Fruit fly (Drosophila melanogaster): ENCODE data around the gene Hmt-1.

Gene Hmt-1

dm6 chr3R:15816276-15816675 is 41.0 kb downstream of the Hmt-1 start (continued):
- TF ChIP-seq bbx (GFP tag; IDR thresholded peaks at IDR 0.05; ENCODE audit: partially characterized antibody): no peak
- TF ChIP-seq CG12744 (GFP tag; optimal IDR thresholded peaks at IDR 0.05): no peak
- TF ChIP-seq Spps (tag; optimal IDR thresholded peaks at IDR 0.05): no peak
- no peak for TF ChIP-seq CG42726 (GFP tag; IDR thresholded peaks at IDR 0.05; ENCODE audit: partially characterized antibody)
- no peak for TF ChIP-seq bab2 (GFP tag; optimal IDR thresholded peaks at IDR 0.05)
- TF ChIP-seq zf30C (GFP tag; optimal IDR thresholded peaks at IDR 0.05): no peak
- no peak for TF ChIP-seq CG31224 (GFP tag; IDR thresholded peaks at IDR 0.05)
- no peak for TF ChIP-seq mam (GFP tag; optimal IDR thresholded peaks at IDR 0.05)
- no peak for TF ChIP-seq Lpt (GFP tag; optimal IDR thresholded peaks at IDR 0.05)
- peak in 1 of 2 experiments; percentile 2 for TF ChIP-seq Pdp1 (GFP tag; optimal IDR thresholded peaks at IDR 0.05)
- no peak for TF ChIP-seq psq (GFP tag; optimal IDR thresholded peaks at IDR 0.05)
- no peak for TF ChIP-seq Mad (GFP tag; optimal IDR thresholded peaks at IDR 0.05)
- no peak for TF ChIP-seq cwo (GFP tag; optimal IDR thresholded peaks at IDR 0.05)
- no peak for TF ChIP-seq HLH3B (GFP tag; IDR thresholded peaks at IDR 0.05)
- TF ChIP-seq CG12071 (GFP tag; optimal IDR thresholded peaks at IDR 0.05): no peak
- no peak for TF ChIP-seq Dip2 (GFP tag; IDR thresholded peaks at IDR 0.05)
- TF ChIP-seq gro (GFP tag; optimal IDR thresholded peaks at IDR 0.05): no peak
- TF ChIP-seq stwl (tag; optimal IDR thresholded peaks at IDR 0.05): no peak
- TF ChIP-seq CG10543 (GFP tag; optimal IDR thresholded peaks at IDR 0.05): no peak
- no peak for TF ChIP-seq CG3847 (GFP tag; IDR thresholded peaks at IDR 0.05)
- TF ChIP-seq ci (GFP tag; IDR thresholded peaks at IDR 0.05): peak; percentile 60; the same call in 1 of the 3 replicates
- TF ChIP-seq CG34376 (GFP tag; optimal IDR thresholded peaks at IDR 0.05): no peak
- TF ChIP-seq peb (GFP tag; IDR thresholded peaks at IDR 0.05): no peak
- no peak for TF ChIP-seq CG7271 (tag; optimal IDR thresholded peaks at IDR 0.05)
- no peak for TF ChIP-seq BEAF-32 (GFP tag; optimal IDR thresholded peaks at IDR 0.05)
- no peak for TF ChIP-seq croc (GFP tag; conservative IDR thresholded peaks at IDR 0.05)
- TF ChIP-seq exex (tag; optimal IDR thresholded peaks at IDR 0.05): no peak
- no peak for TF ChIP-seq CG8359 (GFP tag; optimal IDR thresholded peaks at IDR 0.05; ENCODE audit: borderline replicate concordance)
- TF ChIP-seq lilli (GFP tag; optimal IDR thresholded peaks at IDR 0.05): peak; percentile 28
- TF ChIP-seq Gug (GFP tag; IDR thresholded peaks at IDR 0.05): peak; percentile 19; the same call in 1 of the 4 replicates
- no peak for TF ChIP-seq PHDP (tag; optimal IDR thresholded peaks at IDR 0.05)
- no peak for TF ChIP-seq CG10321 (GFP tag; IDR thresholded peaks at IDR 0.05)
- TF ChIP-seq Myb (GFP tag; optimal IDR thresholded peaks at IDR 0.05): no peak
- no peak for TF ChIP-seq Dbx (GFP tag; IDR thresholded peaks at IDR 0.05)
- no peak for TF ChIP-seq tin (GFP tag; optimal IDR thresholded peaks at IDR 0.05)
- no peak for TF ChIP-seq Fer2 (tag; optimal IDR thresholded peaks at IDR 0.05)
- TF ChIP-seq gsb-n (tag; optimal IDR thresholded peaks at IDR 0.05): no peak
- TF ChIP-seq Antp (GFP tag; optimal IDR thresholded peaks at IDR 0.05): no peak
- TF ChIP-seq wor (GFP tag; IDR thresholded peaks at IDR 0.05): no peak
- TF ChIP-seq Nf-YB (GFP tag; optimal IDR thresholded peaks at IDR 0.05): no peak
- TF ChIP-seq CG4360 (GFP tag; IDR thresholded peaks at IDR 0.05): no peak
- no peak for TF ChIP-seq CG15601 (tag; optimal IDR thresholded peaks at IDR 0.05)
- no peak for TF ChIP-seq fru (optimal IDR thresholded peaks at IDR 0.05)
- TF ChIP-seq fu2 (GFP tag; optimal IDR thresholded peaks at IDR 0.05): no peak
- no peak for TF ChIP-seq Bgb (GFP tag; IDR thresholded peaks at IDR 0.05; ENCODE audit: partially characterized antibody)
- TF ChIP-seq nmo (GFP tag; optimal IDR thresholded peaks at IDR 0.05): no peak
- TF ChIP-seq Atf3 (GFP tag; optimal IDR thresholded peaks at IDR 0.05): no peak
- no peak for TF ChIP-seq oc (tag; optimal IDR thresholded peaks at IDR 0.05)
- TF ChIP-seq zen (tag; optimal IDR thresholded peaks at IDR 0.05): no peak
- TF ChIP-seq CG17385 (GFP tag; optimal IDR thresholded peaks at IDR 0.05): no peak
- TF ChIP-seq CG7928 (GFP tag; optimal IDR thresholded peaks at IDR 0.05): no peak
- no peak for TF ChIP-seq ham (GFP tag; IDR thresholded peaks at IDR 0.05)
